Worm (Caenorhabditis elegans) whole organism, L2 larva: ENCODE data around the gene rab-35.

ENCODE experiments used
- C34F6.9 ChIP-seq: fragments of 150-350 bp; optimal IDR thresholded peaks from 2 replicates; lab custom pipeline; 2014; ENCODE audit warnings: missing biosample characterization, missing genetic modification characterization
- F13H6.1 ChIP-seq: sonication (generic microtip); optimal IDR thresholded peaks from 2 replicates; lab custom pipeline; 2016; ENCODE audit warnings: missing genetic modification characterization, missing compliant biosample characterization
- Y55F3AM.14 ChIP-seq: fragments of 200-800 bp; sonication (Bioruptor generic); optimal IDR thresholded peaks from 2 replicates; lab custom pipeline; 2018; ENCODE audit warnings: mild to moderate bottlenecking, missing genetic modification characterization, missing compliant biosample characterization
- ZK546.5 ChIP-seq: sonication (generic microtip); optimal IDR thresholded peaks from 2 replicates; lab custom pipeline; 2017; ENCODE audit warnings: missing biosample characterization, missing genetic modification characterization
- ama-1 ChIP-seq: fragments of 150-350 bp; optimal IDR thresholded peaks from 2 replicates; lab custom pipeline; 2018; ENCODE audit warnings: inconsistent platforms
- blmp-1 ChIP-seq: sonication (generic microtip); optimal IDR thresholded peaks from 2 replicates; lab custom pipeline; 2017; ENCODE audit warnings: missing genetic modification characterization, mild to moderate bottlenecking, missing compliant biosample characterization, antibody characterized with exemption, moderate library complexity; ENCODE audit not compliant: insufficient read depth
- ceh-16 ChIP-seq: fragments of 150-350 bp; optimal IDR thresholded peaks from 2 replicates; lab custom pipeline; 2014; ENCODE audit warnings: missing biosample characterization, missing genetic modification characterization
- ceh-82 ChIP-seq: fragments of 150-350 bp; optimal IDR thresholded peaks from 2 replicates; lab custom pipeline; 2014; ENCODE audit warnings: missing biosample characterization, missing genetic modification characterization
- crh-2 ChIP-seq: sonication (generic microtip); optimal IDR thresholded peaks from 2 replicates; lab custom pipeline; 2017; ENCODE audit warnings: missing biosample characterization, missing genetic modification characterization
- egl-27 ChIP-seq: sonication (generic microtip); optimal IDR thresholded peaks from 3 replicates; lab custom pipeline; 2017; ENCODE audit warnings: missing biosample characterization, missing genetic modification reagents, missing genetic modification characterization
- elt-1 ChIP-seq: fragments of 150-350 bp; optimal IDR thresholded peaks from 2 replicates; lab custom pipeline; 2014; ENCODE audit warnings: missing biosample characterization, missing genetic modification characterization
- elt-3 ChIP-seq: sonication (generic microtip); optimal IDR thresholded peaks from 2 replicates; lab custom pipeline; 2017; ENCODE audit warnings: missing biosample characterization, missing genetic modification characterization
- fos-1 ChIP-seq: fragments of 150-350 bp; optimal IDR thresholded peaks from 2 replicates; lab custom pipeline; 2014; ENCODE audit warnings: missing biosample characterization, missing genetic modification characterization
- gmeb-1 ChIP-seq: fragments of 150-350 bp; optimal IDR thresholded peaks from 2 replicates; lab custom pipeline; 2014; ENCODE audit warnings: missing biosample characterization, missing genetic modification characterization
- lin-11 ChIP-seq: fragments of 150-350 bp; sonication (generic microtip); optimal IDR thresholded peaks from 2 replicates; lab custom pipeline; 2014; ENCODE audit warnings: missing biosample characterization, missing genetic modification characterization, inconsistent platforms, mixed read lengths
- lsy-2 ChIP-seq, 2 experiments: fragments of 150-350 bp in 1 of 2; sonication (generic microtip) in 1 of 2; optimal IDR thresholded peaks; 2 replicates each; lab custom pipeline; 2014 to 2017; ENCODE audit warnings: missing biosample characterization in 2 of 2, missing genetic modification characterization in 2 of 2
- mbf-1 ChIP-seq: sonication (generic microtip); optimal IDR thresholded peaks from 2 replicates; lab custom pipeline; 2017; ENCODE audit warnings: missing biosample characterization, missing genetic modification characterization
- mdl-1 ChIP-seq, 2 experiments: fragments of 150-350 bp in 1 of 2; sonication (generic microtip) in 1 of 2; optimal IDR thresholded peaks; 2 replicates each; lab custom pipeline; 2017; ENCODE audit warnings: missing biosample characterization in 2 of 2, missing genetic modification characterization in 2 of 2
- nhr-11 ChIP-seq: fragments of 150-350 bp; optimal IDR thresholded peaks from 2 replicates; lab custom pipeline; 2014; ENCODE audit warnings: missing biosample characterization, missing genetic modification characterization
- nhr-12 ChIP-seq: fragments of 150-350 bp; optimal IDR thresholded peaks from 2 replicates; lab custom pipeline; 2014; ENCODE audit warnings: missing biosample characterization, missing genetic modification characterization
- nhr-129 ChIP-seq: fragments of 150-350 bp; optimal IDR thresholded peaks from 2 replicates; lab custom pipeline; 2014; ENCODE audit warnings: missing biosample characterization, missing genetic modification characterization
- nhr-21 ChIP-seq: fragments of 150-350 bp; optimal IDR thresholded peaks from 2 replicates; lab custom pipeline; 2014; ENCODE audit warnings: missing biosample characterization, missing genetic modification characterization
- nhr-23 ChIP-seq: fragments of 150-350 bp; optimal IDR thresholded peaks from 2 replicates; lab custom pipeline; 2014; ENCODE audit warnings: missing biosample characterization, missing genetic modification reagents, missing genetic modification characterization
- nhr-25 ChIP-seq: fragments of 150-350 bp; sonication (generic microtip); optimal IDR thresholded peaks from 3 replicates; lab custom pipeline; 2014; ENCODE audit warnings: missing biosample characterization, missing genetic modification characterization
- nhr-6 ChIP-seq: fragments of 150-350 bp; optimal IDR thresholded peaks from 2 replicates; lab custom pipeline; 2014; ENCODE audit warnings: missing biosample characterization, missing genetic modification characterization
- nhr-77 ChIP-seq: fragments of 150-350 bp; optimal IDR thresholded peaks from 2 replicates; lab custom pipeline; 2014; ENCODE audit warnings: missing biosample characterization, missing genetic modification characterization
- peb-1 ChIP-seq: fragments of 150-350 bp; optimal IDR thresholded peaks from 2 replicates; lab custom pipeline; 2014; ENCODE audit warnings: missing biosample characterization, missing genetic modification characterization
- sem-4 ChIP-seq: fragments of 150-350 bp; optimal IDR thresholded peaks from 2 replicates; lab custom pipeline; 2014; ENCODE audit warnings: missing biosample characterization, missing genetic modification reagents, missing genetic modification characterization
- skn-1 ChIP-seq: sonication (generic microtip); optimal IDR thresholded peaks from 2 replicates; lab custom pipeline; 2017; ENCODE audit warnings: missing biosample characterization, missing genetic modification characterization
- sma-3 ChIP-seq: sonication (generic microtip); optimal IDR thresholded peaks from 2 replicates; lab custom pipeline; 2016; ENCODE audit warnings: missing genetic modification reagents, missing genetic modification characterization, missing compliant biosample characterization
- sma-9 ChIP-seq, 2 experiments: fragments of 150-350 bp in 1 of 2; sonication (generic microtip) in 1 of 2; optimal IDR thresholded peaks; 2 replicates each; lab custom pipeline; 2014 to 2016; ENCODE audit warnings: missing genetic modification characterization in 2 of 2, mild to moderate bottlenecking in 1 of 2, missing biosample characterization in 1 of 2, missing compliant biosample characterization in 1 of 2, missing genetic modification reagents in 1 of 2, moderate library complexity in 1 of 2
- snpc-4 ChIP-seq: fragments of 150-350 bp; optimal IDR thresholded peaks from 2 replicates; lab custom pipeline; 2014; ENCODE audit warnings: missing biosample characterization, missing genetic modification characterization
- unc-39 ChIP-seq: fragments of 150-350 bp; optimal IDR thresholded peaks from 2 replicates; lab custom pipeline; 2014; ENCODE audit warnings: missing biosample characterization, missing genetic modification characterization
- unc-55 ChIP-seq: fragments of 150-350 bp; sonication (generic microtip); optimal IDR thresholded peaks from 3 replicates; lab custom pipeline; 2014; ENCODE audit warnings: missing biosample characterization, missing genetic modification reagents, missing genetic modification characterization
- unc-62 ChIP-seq: fragments of 150-350 bp; optimal IDR thresholded peaks from 2 replicates; lab custom pipeline; 2014; ENCODE audit warnings: missing biosample characterization, missing genetic modification reagents, missing genetic modification characterization
- ztf-11 ChIP-seq: sonication (generic microtip); optimal IDR thresholded peaks from 2 replicates; lab custom pipeline; 2017; ENCODE audit warnings: missing biosample characterization, missing genetic modification characterization
- ztf-4 ChIP-seq: fragments of 150-350 bp; optimal IDR thresholded peaks from 2 replicates; lab custom pipeline; 2014; ENCODE audit warnings: missing biosample characterization, missing genetic modification characterization

The rab-35 gene

ce11 chrIII:11270795-11271194 is 40.6 kb downstream of the rab-35 start, which contains the start of gene obr-1:
TSS of gene obr-1 (minus strand) at chrIII:11270895.
- TF ChIP-seq fos-1 (tag; lab: Kevin White, UChicago) (no peak), ceh-16 (tag; lab: Kevin White, UChicago) (no peak), mbf-1 (no peak), peb-1 (tag; lab: Kevin White, UChicago) (no peak), sma-3 (GFP tag; lab: Kevin White, UChicago) (no peak), blmp-1 (tag; lab: Kevin White, UChicago) (no peak), sem-4 (tag; lab: Kevin White, UChicago) (no peak)
- TF ChIP-seq, all 48 proteins: peak for 0

- TF ChIP-seq fos-1 (tag; lab: Kevin White, UChicago) = peak; percentile 74
- no peak for TF ChIP-seq mdl-1 (tag; optimal IDR thresholded peaks at IDR 0.05; lab: Kevin White, UChicago)
- TF ChIP-seq ztf-4 (tag; lab: Kevin White, UChicago) = no peak
- no peak for TF ChIP-seq F13H6.1
- TF ChIP-seq nhr-25 (tag; lab: Kevin White, UChicago) = no peak
- no peak for TF ChIP-seq unc-62 (GFP tag; lab: Kevin White, UChicago)
- no peak for TF ChIP-seq nhr-129
- TF ChIP-seq ceh-16 (tag; lab: Kevin White, UChicago) = no peak
These were observed 42.2 kb downstream of the rab-35 start for ce11 chrIII:11269206-11269605.

ce11 chrIII:11268532-11268931 is 42.8 kb downstream of the rab-35 start:
- TF ChIP-seq mbf-1 = no peak
- TF ChIP-seq nhr-21 = no peak
- peak; percentile 15 for TF ChIP-seq fos-1 (tag; lab: Kevin White, UChicago)

ce11 chrIII:11267372-11267771 is 44.0 kb downstream of the rab-35 start:
- TF ChIP-seq fos-1 (tag; lab: Kevin White, UChicago) = peak; percentile 42
- TF ChIP-seq Y55F3AM.14 (GFP tag; lab: Kevin White, UChicago) = no peak
- TF ChIP-seq unc-39 (tag; lab: Kevin White, UChicago) = no peak
- TF ChIP-seq nhr-25 (tag; lab: Kevin White, UChicago) = no peak
- TF ChIP-seq, all 48 proteins: peak for 1

ce11 chrIII:11262089-11262488 is 49.3 kb downstream of the rab-35 start:
- TF ChIP-seq elt-3 (tag; lab: Kevin White, UChicago) (no peak), sma-9 (GFP tag; optimal IDR thresholded peaks at IDR 0.05; lab: Kevin White, UChicago) (no peak), sma-9 (tag; optimal IDR thresholded peaks at IDR 0.05; lab: Kevin White, UChicago) (no peak), fos-1 (tag; lab: Kevin White, UChicago) (no peak), nhr-11 (tag; lab: Kevin White, UChicago) (no peak), ceh-82 (tag; lab: Kevin White, UChicago) (no peak), lin-11 (no peak), nhr-77 (tag; lab: Kevin White, UChicago) (no peak), C34F6.9 (tag; lab: Kevin White, UChicago) (peak; percentile 12), unc-55 (GFP tag; lab: Kevin White, UChicago) (no peak), lsy-2 (tag; optimal IDR thresholded peaks at IDR 0.05; lab: Kevin White, UChicago) (no peak), ceh-16 (tag; lab: Kevin White, UChicago) (no peak), peb-1 (tag; lab: Kevin White, UChicago) (no peak), elt-1 (tag; lab: Kevin White, UChicago) (no peak), ZK546.5 (no peak), sem-4 (tag; lab: Kevin White, UChicago) (peak; percentile 31), nhr-23 (no peak), ztf-4 (tag; lab: Kevin White, UChicago) (no peak), ztf-11 (tag; lab: Kevin White, UChicago) (no peak), snpc-4 (no peak), egl-27 (tag; lab: Kevin White, UChicago) (no peak), nhr-6 (tag; lab: Kevin White, UChicago) (no peak), crh-2 (tag; lab: Kevin White, UChicago) (no peak), skn-1 (tag; lab: Kevin White, UChicago) (no peak), nhr-12 (tag; lab: Kevin White, UChicago) (no peak), sma-3 (GFP tag; lab: Kevin White, UChicago) (peak; percentile 3), unc-62 (GFP tag; lab: Kevin White, UChicago) (no peak), blmp-1 (tag; lab: Kevin White, UChicago) (peak; percentile 88), unc-39 (tag; lab: Kevin White, UChicago) (no peak), nhr-25 (tag; lab: Kevin White, UChicago) (peak; percentile 88), Y55F3AM.14 (GFP tag; lab: Kevin White, UChicago) (no peak), nhr-129 (no peak), nhr-21 (no peak), mdl-1 (tag; optimal IDR thresholded peaks at IDR 0.05; lab: Kevin White, UChicago) (no peak), gmeb-1 (no peak), ama-1 (lab: Kevin White, UChicago) (no peak)
- TF ChIP-seq, all 48 proteins: peak for 5
